Worm (Caenorhabditis elegans): ENCODE results near the gene ZK1055.6.

- TF ChIP-seq dao-5 (tag; optimal IDR thresholded peaks at IDR 0.05) (no peak), him-1 (tag; optimal IDR thresholded peaks at IDR 0.05) (no peak)
Observed at ce11 chrV:6616294-6616693, 13.9 kb upstream of the ZK1055.6 start.
